Worm (Caenorhabditis elegans) whole organism, young adult: Measurements from ENCODE around the gene Y41C4A.11.

Source experiments
- Y95B8A.8 ChIP-seq: fragments of 200-800 bp; sonication (Bioruptor generic); IDR thresholded peaks from 2 replicates; pipeline ENCODE4 v1.3.6; 2022; ENCODE audit warnings: missing genetic modification reagents, missing genetic modification characterization, missing compliant biosample characterization
- dpl-1 ChIP-seq: fragments of 150-350 bp; optimal IDR thresholded peaks from 2 replicates; lab custom pipeline; 2014; ENCODE audit warnings: missing biosample characterization, missing genetic modification reagents, missing genetic modification characterization
- lsy-27 ChIP-seq: sonication (generic microtip); optimal IDR thresholded peaks from 2 replicates; lab custom pipeline; 2017; ENCODE audit warnings: missing genetic modification characterization, mild to moderate bottlenecking, missing compliant biosample characterization, antibody characterized with exemption, missing genotype, borderline replicate concordance; ENCODE audit not compliant: insufficient read depth
- unc-62 ChIP-seq: fragments of 150-350 bp; optimal IDR thresholded peaks from 2 replicates; lab custom pipeline; 2014; ENCODE audit warnings: missing biosample characterization, missing genetic modification reagents, missing genetic modification characterization

DNA sequence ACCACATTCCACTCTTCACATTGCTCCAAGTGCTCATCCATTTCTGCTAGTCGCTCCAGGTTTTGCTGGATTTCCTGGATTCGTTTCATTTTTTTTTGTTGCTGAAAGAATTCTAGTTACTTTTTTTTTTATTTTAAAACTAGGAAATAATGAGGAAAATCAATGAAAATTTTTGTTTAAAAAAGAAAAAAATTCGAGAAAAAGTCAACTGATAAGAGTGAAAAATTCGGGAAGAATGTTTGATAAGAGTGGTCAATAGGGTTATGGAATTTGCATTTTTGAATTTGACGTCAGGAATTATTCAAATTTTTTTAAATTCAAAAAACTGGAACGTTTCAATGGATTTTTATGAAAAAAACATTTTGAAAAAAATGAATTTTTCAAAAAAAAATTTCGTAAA, 6.9 kb downstream of the Y41C4A.11 start, which contains the start of gene Y41C4A.12:
- TF ChIP-seq dpl-1 (GFP tag; lab: Kevin White, UChicago) (no peak), Y95B8A.8 (GFP tag; lab: Robert Waterston, UW) (no peak), unc-62 (no peak), lsy-27 (no peak)
